Fruit fly (Drosophila melanogaster) whole organism, embryonic: Measurements from ENCODE around the gene CG33124.

Source experiments
- BEAF-32 ChIP-seq: fragments of 200-800 bp; sonication (Bioruptor generic); optimal IDR thresholded peaks from 3 replicates; lab custom pipeline; 2017; ENCODE audit warnings: missing biosample characterization, missing genetic modification characterization, mild to moderate bottlenecking, moderate library complexity, missing genetic modification reagents
- Bdp1 ChIP-seq: fragments of 200-800 bp; sonication (Bioruptor generic); optimal IDR thresholded peaks from 3 replicates; lab custom pipeline; 2016; ENCODE audit warnings: missing biosample characterization, missing genetic modification characterization
- Bteb2 ChIP-seq: fragments of 200-800 bp; sonication (Bioruptor generic); optimal IDR thresholded peaks from 2 replicates; lab custom pipeline; 2016; ENCODE audit warnings: missing biosample characterization, missing genetic modification characterization
- CG10543 ChIP-seq: fragments of 200-800 bp; sonication (Bioruptor generic); optimal IDR thresholded peaks from 3 replicates; lab custom pipeline; 2017; ENCODE audit warnings: missing biosample characterization, mild to moderate bottlenecking, missing genetic modification characterization, moderate library complexity
- CG11093 ChIP-seq: fragments of 200-800 bp; sonication (Bioruptor generic); IDR thresholded peaks from 3 replicates; pipeline ENCODE4 v1.3.6; 2022; ENCODE audit warnings: missing biosample characterization, missing genetic modification characterization
- CG11247 ChIP-seq: fragments of 200-800 bp; sonication (Bioruptor generic); IDR thresholded peaks from 2 replicates; pipeline ENCODE4 v1.3.6; 2022; ENCODE audit warnings: missing biosample characterization, missing genetic modification characterization
- CG11695 ChIP-seq: fragments of 200-800 bp; sonication (Bioruptor generic); IDR thresholded peaks from 3 replicates; pipeline ENCODE4 v1.3.6; 2022; ENCODE audit warnings: missing biosample characterization, missing genetic modification characterization
- CG12659 ChIP-seq: fragments of 200-800 bp; sonication (Bioruptor generic); optimal IDR thresholded peaks from 3 replicates; lab custom pipeline; 2017; ENCODE audit warnings: mild to moderate bottlenecking, missing biosample characterization, missing genetic modification reagents, missing genetic modification characterization
- CG13775 ChIP-seq: fragments of 200-800 bp; sonication (Bioruptor generic); optimal IDR thresholded peaks from 3 replicates; lab custom pipeline; 2017; ENCODE audit warnings: missing biosample characterization, mild to moderate bottlenecking, missing genetic modification characterization
- CG1603 ChIP-seq: fragments of 200-800 bp; sonication (Bioruptor generic); optimal IDR thresholded peaks from 2 replicates; lab custom pipeline; 2019; ENCODE audit warnings: missing biosample characterization, mild to moderate bottlenecking, missing genetic modification characterization, moderate library complexity
- CG17328 ChIP-seq: fragments of 200-800 bp; sonication (Bioruptor generic); IDR thresholded peaks from 2 replicates; pipeline ENCODE4 v1.3.6; 2022; ENCODE audit warnings: missing biosample characterization, missing genetic modification characterization
- CG2199 ChIP-seq: fragments of 200-800 bp; sonication (Bioruptor generic); IDR thresholded peaks from 3 replicates; pipeline ENCODE4 v1.3.6; 2022; ENCODE audit warnings: missing biosample characterization, missing genetic modification characterization
- CG33557 ChIP-seq: fragments of 200-800 bp; sonication (Bioruptor generic); optimal IDR thresholded peaks from 2 replicates; lab custom pipeline; 2019; ENCODE audit warnings: missing biosample characterization, mild to moderate bottlenecking, missing genetic modification characterization, moderate library complexity
- CG4404 ChIP-seq: fragments of 200-800 bp; sonication (Bioruptor generic); IDR thresholded peaks from 2 replicates; pipeline ENCODE4 v1.3.6; 2022; ENCODE audit warnings: missing biosample characterization, missing genetic modification characterization
- CG4617 ChIP-seq: fragments of 200-800 bp; sonication (Bioruptor generic); optimal IDR thresholded peaks from 3 replicates; lab custom pipeline; 2016; ENCODE audit warnings: missing biosample characterization, missing genetic modification characterization, borderline replicate concordance
- CG6689 ChIP-seq: fragments of 200-800 bp; sonication (Bioruptor generic); IDR thresholded peaks from 2 replicates; pipeline ENCODE4 v1.3.6; 2022; ENCODE audit warnings: missing biosample characterization, missing genetic modification characterization
- CG6765 ChIP-seq: fragments of 200-800 bp; sonication (Bioruptor generic); optimal IDR thresholded peaks from 3 replicates; lab custom pipeline; 2017; ENCODE audit warnings: missing biosample characterization, mild to moderate bottlenecking, missing genetic modification characterization
- CG6791 ChIP-seq: fragments of 200-800 bp; sonication (Bioruptor generic); IDR thresholded peaks from 3 replicates; pipeline ENCODE4 v1.3.6; 2022; ENCODE audit warnings: missing biosample characterization, missing genetic modification characterization; ENCODE audit not compliant: partially characterized antibody
- CG7357 ChIP-seq: fragments of 200-800 bp; sonication (Bioruptor generic); IDR thresholded peaks from 3 replicates; pipeline ENCODE4 v1.3.6; 2022; ENCODE audit warnings: missing biosample characterization, missing genetic modification characterization
- CG9932 ChIP-seq: fragments of 200-800 bp; sonication (Bioruptor generic); IDR thresholded peaks from 2 replicates; pipeline ENCODE4 v1.3.6; 2022; ENCODE audit warnings: missing biosample characterization, missing genetic modification characterization
- Dip3 ChIP-seq: fragments of 200-800 bp; sonication (Bioruptor generic); optimal IDR thresholded peaks from 3 replicates; lab custom pipeline; 2016; ENCODE audit warnings: missing biosample characterization, missing genetic modification characterization
- Doc3 ChIP-seq: fragments of 200-800 bp; sonication (Bioruptor generic); IDR thresholded peaks from 3 replicates; pipeline ENCODE4 v1.3.6; 2022; ENCODE audit warnings: missing biosample characterization, missing genetic modification characterization; ENCODE audit not compliant: partially characterized antibody
- Ets65A ChIP-seq: fragments of 200-800 bp; sonication (Bioruptor generic); peaks from one replicate; lab custom pipeline; 2016; ENCODE audit warnings: missing biosample characterization, missing genetic modification characterization
- H2.0 ChIP-seq: fragments of 200-800 bp; sonication (Bioruptor generic); IDR thresholded peaks from 2 replicates; pipeline ENCODE4 v1.3.6; 2022; ENCODE audit warnings: missing biosample characterization, missing genetic modification characterization
- HLHmδ ChIP-seq: fragments of 200-800 bp; sonication (Bioruptor generic); optimal IDR thresholded peaks from 2 replicates; lab custom pipeline; 2018; ENCODE audit warnings: missing biosample characterization, mild to moderate bottlenecking, missing genetic modification characterization, moderate library complexity
- Hmr ChIP-seq: fragments of 200-800 bp; sonication (Bioruptor generic); optimal IDR thresholded peaks from 3 replicates; lab custom pipeline; 2017; ENCODE audit warnings: mild to moderate bottlenecking, missing biosample characterization, missing genetic modification reagents, missing genetic modification characterization
- Lhr ChIP-seq: fragments of 200-800 bp; sonication (Bioruptor generic); optimal IDR thresholded peaks from 3 replicates; lab custom pipeline; 2017; ENCODE audit warnings: mild to moderate bottlenecking, missing biosample characterization, missing genetic modification reagents, missing genetic modification characterization
- Sox102F ChIP-seq: fragments of 200-800 bp; sonication (Bioruptor generic); optimal IDR thresholded peaks from 2 replicates; lab custom pipeline; 2018; ENCODE audit warnings: missing biosample characterization, mild to moderate bottlenecking, missing genetic modification characterization, moderate library complexity
- Xrp1 ChIP-seq: fragments of 200-800 bp; sonication (Bioruptor generic); IDR thresholded peaks from 2 replicates; pipeline ENCODE4 v1.3.6; 2022; ENCODE audit warnings: missing biosample characterization, missing genetic modification characterization
- ara ChIP-seq: fragments of 200-800 bp; sonication (Bioruptor generic); IDR thresholded peaks from 2 replicates; pipeline ENCODE4 v1.3.6; 2022; ENCODE audit warnings: missing biosample characterization, missing genetic modification characterization
- croc ChIP-seq: fragments of 200-800 bp; sonication (Bioruptor generic); conservative IDR thresholded peaks from 3 replicates; pipeline ENCODE4 v1.3.6; 2022; ENCODE audit warnings: missing biosample characterization, missing genetic modification characterization
- crp ChIP-seq, 2 experiments: fragments of 200-800 bp; sonication (Bioruptor generic); optimal IDR thresholded peaks; 2 replicates in 1 of 2; 3 replicates in 1 of 2; lab custom pipeline; 2017; ENCODE audit warnings: missing biosample characterization in 2 of 2, missing genetic modification characterization in 2 of 2, mild to moderate bottlenecking in 1 of 2, moderate library complexity in 1 of 2
- dysf ChIP-seq: fragments of 200-800 bp; sonication (Bioruptor generic); IDR thresholded peaks from 3 replicates; pipeline ENCODE4 v1.3.6; 2022; ENCODE audit warnings: missing biosample characterization, missing genetic modification characterization
- gce ChIP-seq: fragments of 200-800 bp; sonication (Bioruptor generic); IDR thresholded peaks from 3 replicates; pipeline ENCODE4 v1.3.6; 2022; ENCODE audit warnings: missing biosample characterization, missing genetic modification characterization
- gem ChIP-seq: fragments of 200-800 bp; sonication (Bioruptor generic); optimal IDR thresholded peaks from 2 replicates; lab custom pipeline; 2019; ENCODE audit warnings: missing biosample characterization, mild to moderate bottlenecking, missing genetic modification characterization, moderate library complexity
- ham ChIP-seq: fragments of 200-800 bp; sonication (Bioruptor generic); IDR thresholded peaks from 2 replicates; pipeline ENCODE4 v1.3.6; 2022; ENCODE audit warnings: missing biosample characterization, missing genetic modification characterization
- luna ChIP-seq: fragments of 200-800 bp; sonication (Bioruptor generic); optimal IDR thresholded peaks from 2 replicates; lab custom pipeline; 2016; ENCODE audit warnings: missing biosample characterization, missing genetic modification characterization
- pan ChIP-seq, 4 experiments: fragments of >200 bp in 3 of 4; fragments of 200-800 bp in 1 of 4; sonication (Bioruptor generic) in 1 of 4; optimal IDR thresholded peaks in 3 of 4; IDR thresholded peaks in 1 of 4; 2 replicates each; pipeline versions ENCODE4 v1.3.6 to Lab custom; 2017 to 2022; ENCODE audit warnings: missing biosample characterization in 2 of 4, missing genetic modification characterization in 2 of 4, mixed read lengths in 1 of 4
- prd ChIP-seq, 3 experiments: fragments of >200 bp in 2 of 3; fragments of 200-800 bp in 1 of 3; sonication (Bioruptor generic) in 1 of 3; optimal IDR thresholded peaks in 2 of 3; IDR thresholded peaks in 1 of 3; 2 replicates in 2 of 3; 3 replicates in 1 of 3; pipeline versions ENCODE4 v1.3.6 to Lab custom; 2017 to 2022; ENCODE audit warnings: missing biosample characterization in 1 of 3, missing genetic modification characterization in 1 of 3
- ranshi ChIP-seq: fragments of 200-800 bp; sonication (Bioruptor generic); IDR thresholded peaks from 2 replicates; pipeline ENCODE4 v1.3.6; 2022; ENCODE audit warnings: missing biosample characterization, missing genetic modification characterization
- row ChIP-seq: fragments of 200-800 bp; sonication (Bioruptor generic); IDR thresholded peaks from 3 replicates; pipeline ENCODE4 v1.3.6; 2022; ENCODE audit warnings: missing biosample characterization, missing genetic modification characterization
- sens ChIP-seq: fragments of 200-800 bp; sonication (Bioruptor generic); peaks from one replicate; lab custom pipeline; 2016; ENCODE audit warnings: missing biosample characterization, missing genetic modification characterization
- seq ChIP-seq: fragments of 200-800 bp; sonication (Bioruptor generic); IDR thresholded peaks from 2 replicates; pipeline ENCODE4 v1.3.6; 2022; ENCODE audit warnings: missing biosample characterization, missing genetic modification characterization
- slbo ChIP-seq: fragments of 200-800 bp; sonication (Bioruptor generic); IDR thresholded peaks from 2 replicates; pipeline ENCODE4 v1.3.6; 2022; ENCODE audit warnings: missing biosample characterization, missing genetic modification characterization
- tna ChIP-seq: fragments of 200-800 bp; sonication (Bioruptor generic); IDR thresholded peaks from 2 replicates; pipeline ENCODE4 v1.3.6; 2022; ENCODE audit warnings: missing biosample characterization, missing genetic modification characterization; ENCODE audit not compliant: partially characterized antibody
- ttk ChIP-seq: fragments of 200-800 bp; sonication (Bioruptor generic); IDR thresholded peaks from 2 replicates; pipeline ENCODE4 v2.1.2; 2022; ENCODE audit warnings: missing biosample characterization, missing genetic modification characterization

Gene CG33124

DNA sequence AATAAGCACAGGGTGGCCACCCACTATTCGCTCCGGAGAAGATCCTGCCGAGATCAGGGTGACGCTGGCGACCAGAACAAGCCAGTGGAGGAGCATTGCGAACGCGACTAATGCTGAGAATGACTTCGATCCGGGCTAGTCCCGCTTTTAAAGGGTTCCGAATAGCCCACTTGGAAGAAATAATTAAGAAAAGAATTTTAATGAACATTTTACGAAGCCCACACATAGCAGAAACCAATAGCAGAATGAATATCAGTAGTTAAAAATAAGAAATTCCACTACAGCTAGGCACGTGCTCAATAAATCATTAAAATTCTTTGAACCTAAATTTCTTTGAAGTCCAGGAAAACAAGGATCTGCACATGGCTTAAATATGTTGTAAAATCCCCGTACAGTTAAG, 42.3 kb upstream of the CG33124 start, which contains the start of gene Ser12:
Gene Ser12, minus strand, starts transcription at position 101 of the 400 bp plus-strand sequence.
- TF ChIP-seq HLHmδ (GFP tag; lab: Kevin White, UChicago) = no peak
- no peak for TF ChIP-seq CG6765 (GFP tag; lab: Kevin White, UChicago)
- no peak for TF ChIP-seq CG4617
- no peak for TF ChIP-seq ham
- TF ChIP-seq ranshi (GFP tag; lab: Robert Waterston, UW) = no peak
- TF ChIP-seq Dip3 (GFP tag; lab: Kevin White, UChicago) = no peak
- TF ChIP-seq tna (GFP tag; lab: Robert Waterston, UW) = no peak
- no peak for TF ChIP-seq croc (GFP tag; lab: Robert Waterston, UW)
- no peak for TF ChIP-seq Lhr
- TF ChIP-seq CG10543 (GFP tag; lab: Kevin White, UChicago) = no peak
- TF ChIP-seq Bteb2 (GFP tag; lab: Kevin White, UChicago) = no peak
- no peak for TF ChIP-seq CG6791
- TF ChIP-seq Doc3 (GFP tag; lab: Robert Waterston, UW) = no peak
- no peak for TF ChIP-seq CG12659
- TF ChIP-seq CG9932 (GFP tag; lab: Robert Waterston, UW) = no peak

DNA sequence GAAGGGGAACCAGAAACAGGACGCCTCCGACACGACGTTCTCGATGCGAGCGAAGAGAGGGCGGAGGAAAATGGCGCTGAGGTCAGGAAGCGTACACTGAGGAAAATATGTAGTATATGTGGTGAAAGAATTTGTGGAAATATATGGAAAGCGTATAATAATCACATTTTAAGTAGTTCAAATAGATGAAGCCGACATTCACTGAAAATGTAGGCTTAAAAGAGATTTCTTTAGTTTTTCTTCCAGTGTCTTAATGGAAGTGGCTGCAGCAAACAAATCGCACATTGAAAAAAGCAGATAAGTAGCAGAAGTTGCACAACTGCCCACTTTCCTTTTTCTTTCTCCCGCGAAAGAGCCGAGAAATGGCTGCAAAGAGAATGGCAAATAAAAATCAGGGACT, 40.7 kb upstream of the CG33124 start:
- TF ChIP-seq Hmr (GFP tag; lab: Kevin White, UChicago) = peak; percentile 7
- TF ChIP-seq CG11093 (GFP tag; lab: Robert Waterston, UW) = no peak
- 0 out of 3 replicates have a peak, but pooled peaks have one; percentile 7 for TF ChIP-seq gce (GFP tag; lab: Robert Waterston, UW)
- no peak for TF ChIP-seq Xrp1 (GFP tag; lab: Robert Waterston, UW)
- TF ChIP-seq pan (optimal IDR thresholded peaks at IDR 0.05; lab: Kevin White, UChicago) = no peak
- peak in 1 of 2 experiments; percentile 36 for TF ChIP-seq pan (GFP tag; optimal IDR thresholded peaks at IDR 0.05 in 1 of 2, IDR thresholded peaks at IDR 0.05 in 1 of 2)
- TF ChIP-seq row (GFP tag; lab: Robert Waterston, UW) = peak; percentile 32; the same call in 2 of the 3 replicates
- TF ChIP-seq Sox102F (GFP tag; lab: Kevin White, UChicago) = peak; percentile 26
- peak; percentile 27; the same call in 1 of the 2 replicates for TF ChIP-seq slbo (GFP tag; lab: Robert Waterston, UW)
- TF ChIP-seq CG13775 (GFP tag; lab: Kevin White, UChicago) = no peak
- TF ChIP-seq CG7357 (GFP tag; lab: Robert Waterston, UW) = 0 out of 3 replicates have a peak, but pooled peaks have one; percentile 30
- TF ChIP-seq prd (optimal IDR thresholded peaks at IDR 0.05; lab: Kevin White, UChicago) = no peak
- peak; percentile 65; the same call in 2 of the 3 replicates for TF ChIP-seq prd (GFP tag; IDR thresholded peaks at IDR 0.05; lab: Robert Waterston, UW)
- TF ChIP-seq ara (GFP tag; lab: Robert Waterston, UW) = 0 out of 2 replicates have a peak, but pooled peaks have one; percentile 46
- TF ChIP-seq CG17328 = 0 out of 2 replicates have a peak, but pooled peaks have one; percentile 39
- TF ChIP-seq CG4404 (GFP tag; lab: Robert Waterston, UW) = no peak; the same call in 1 of the 2 replicates
- TF ChIP-seq crp (GFP tag; optimal IDR thresholded peaks at IDR 0.05; lab: Kevin White, UChicago) = no peak
- no peak for TF ChIP-seq H2.0 (GFP tag; lab: Robert Waterston, UW)
- no peak for TF ChIP-seq CG11695 (GFP tag; lab: Robert Waterston, UW)
- TF ChIP-seq CG11247 (GFP tag; lab: Robert Waterston, UW) = no peak
- peak; percentile 70 for TF ChIP-seq sens (GFP tag; lab: Kevin White, UChicago)
- TF ChIP-seq CG33557 (GFP tag; lab: Kevin White, UChicago) = no peak
- 0 out of 2 replicates have a peak, but pooled peaks have one; percentile 27 for TF ChIP-seq CG6689 (GFP tag; lab: Robert Waterston, UW)
- no peak for TF ChIP-seq CG2199 (GFP tag; lab: Robert Waterston, UW)
- 0 out of 2 replicates have a peak, but pooled peaks have one; percentile 9 for TF ChIP-seq ttk (GFP tag; lab: Robert Waterston, UW)
- no peak for TF ChIP-seq luna
- TF ChIP-seq CG1603 (tag; lab: Kevin White, UChicago) = peak; percentile 16
- peak; percentile 23 for TF ChIP-seq gem (tag; lab: Kevin White, UChicago)
- 0 out of 2 replicates have a peak, but pooled peaks have one; percentile 11 for TF ChIP-seq seq
- TF ChIP-seq Bdp1 = no peak
- peak; percentile 93 for TF ChIP-seq Ets65A (GFP tag; lab: Kevin White, UChicago)
- TF ChIP-seq dysf (GFP tag; lab: Robert Waterston, UW) = 0 out of 3 replicates have a peak, but pooled peaks have one; percentile 31
- no peak for TF ChIP-seq BEAF-32 (GFP tag; lab: Kevin White, UChicago)
- TF ChIP-seq, all 482 proteins: peak for 18
